Worm (Caenorhabditis elegans): Measurements from ENCODE around the gene ttll-12.

DNA sequence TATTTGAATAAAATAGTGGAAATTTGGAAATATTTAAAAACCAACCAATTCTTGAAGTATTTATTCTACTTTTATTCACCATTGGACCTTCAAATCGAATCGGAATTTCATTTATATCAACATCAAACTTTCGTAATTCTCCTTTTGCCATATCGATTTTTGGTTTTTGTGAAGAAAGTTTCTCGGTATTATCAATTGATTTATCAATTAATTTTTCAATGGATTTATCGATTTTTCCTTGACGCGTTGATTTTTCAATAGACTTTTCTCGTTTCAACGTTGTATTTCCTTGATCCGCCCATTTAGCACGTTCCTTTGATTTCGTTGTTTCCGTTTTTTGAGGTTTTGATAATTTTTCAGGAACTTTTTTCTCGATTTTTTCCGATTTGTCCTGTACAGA, 30.6 kb downstream of the ttll-12 start:
- TF ChIP-seq ztf-11 (tag; optimal IDR thresholded peaks at IDR 0.05) (no peak), unc-39 (tag; optimal IDR thresholded peaks at IDR 0.05) (no peak), nhr-11 (tag; optimal IDR thresholded peaks at IDR 0.05) (no peak), peb-1 (tag; optimal IDR thresholded peaks at IDR 0.05) (no peak), ZK546.5 (tag; optimal IDR thresholded peaks at IDR 0.05) (no peak), nhr-12 (tag; optimal IDR thresholded peaks at IDR 0.05) (no peak), elt-3 (tag; optimal IDR thresholded peaks at IDR 0.05) (no peak), snpc-4 (tag; optimal IDR thresholded peaks at IDR 0.05) (no peak), gmeb-1 (tag; optimal IDR thresholded peaks at IDR 0.05) (no peak), aly-2 (tag; optimal IDR thresholded peaks at IDR 0.05) (no peak), ztf-1 (GFP tag; conservative IDR thresholded peaks at IDR 0.05) (no peak)
